Worm (Caenorhabditis elegans) whole organism, L4/young adult: ENCODE measurements around the gene msp-57.

Experiments
- dao-5 ChIP-seq: sonication (generic microtip); optimal IDR thresholded peaks from 2 replicates; lab custom pipeline; 2016; ENCODE audit warnings: missing genotype, missing genetic modification characterization, moderate library complexity, missing compliant biosample characterization
- him-1 ChIP-seq: sonication (generic microtip); optimal IDR thresholded peaks from 2 replicates; lab custom pipeline; 2016; ENCODE audit warnings: missing genotype, missing genetic modification reagents, missing genetic modification characterization, missing compliant biosample characterization

ce11 chrIV:5025646-5026045 lies 36.7 kb upstream of the msp-57 start, which contains the start of gene C09B9.85:
- no peak for TF ChIP-seq dao-5 (tag; lab: Kevin White, UChicago)
- no peak for TF ChIP-seq him-1 (tag; lab: Kevin White, UChicago)
